Worm (Caenorhabditis elegans): ENCODE measurements around the gene hlh-34.

hlh-34 gene

DNA sequence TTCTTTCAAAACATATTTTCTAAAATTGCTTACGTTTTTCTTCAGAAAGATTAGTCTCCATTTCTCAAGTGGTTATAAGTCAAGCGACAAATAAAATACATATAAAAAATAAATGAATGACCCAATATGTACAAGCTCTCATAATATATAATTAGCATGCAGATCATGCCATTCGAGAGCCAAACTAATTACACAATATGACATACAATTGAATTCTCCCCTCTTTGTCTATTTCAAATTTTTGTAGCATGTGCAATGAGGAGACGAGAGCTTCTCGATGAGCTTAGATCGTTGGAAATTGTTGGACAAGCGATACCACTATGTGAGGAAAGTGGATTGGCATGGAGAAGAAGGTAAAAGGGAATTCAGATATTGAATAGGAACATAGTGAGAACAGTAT is at the start of gene hlh-34:
Gene hlh-34 (minus strand): TSS at position 101 of the 400 bp plus-strand sequence.
- no peak for TF ChIP-seq nhr-111 (GFP tag; optimal IDR thresholded peaks at IDR 0.05)
- TF ChIP-seq dmd-8 (GFP tag; IDR thresholded peaks at IDR 0.05) = no peak
- no peak for TF ChIP-seq T20F7.1 (GFP tag; optimal IDR thresholded peaks at IDR 0.05)
- no peak for TF ChIP-seq T26A8.4 (GFP tag; IDR thresholded peaks at IDR 0.05)
- TF ChIP-seq lin-39 (tag; optimal IDR thresholded peaks at IDR 0.05) = no peak
- no peak for TF ChIP-seq R02D3.7 (tag; optimal IDR thresholded peaks at IDR 0.05)
- TF ChIP-seq skn-1 (tag; optimal IDR thresholded peaks at IDR 0.05) = no peak
- no peak for TF ChIP-seq ceh-82 (tag; optimal IDR thresholded peaks at IDR 0.05)
- TF ChIP-seq zip-11 (GFP tag; IDR thresholded peaks at IDR 0.05) = no peak
- no peak for TF ChIP-seq daf-19 (GFP tag; conservative IDR thresholded peaks at IDR 0.05)
- TF ChIP-seq ceh-20 (GFP tag; IDR thresholded peaks at IDR 0.05) = no peak

DNA sequence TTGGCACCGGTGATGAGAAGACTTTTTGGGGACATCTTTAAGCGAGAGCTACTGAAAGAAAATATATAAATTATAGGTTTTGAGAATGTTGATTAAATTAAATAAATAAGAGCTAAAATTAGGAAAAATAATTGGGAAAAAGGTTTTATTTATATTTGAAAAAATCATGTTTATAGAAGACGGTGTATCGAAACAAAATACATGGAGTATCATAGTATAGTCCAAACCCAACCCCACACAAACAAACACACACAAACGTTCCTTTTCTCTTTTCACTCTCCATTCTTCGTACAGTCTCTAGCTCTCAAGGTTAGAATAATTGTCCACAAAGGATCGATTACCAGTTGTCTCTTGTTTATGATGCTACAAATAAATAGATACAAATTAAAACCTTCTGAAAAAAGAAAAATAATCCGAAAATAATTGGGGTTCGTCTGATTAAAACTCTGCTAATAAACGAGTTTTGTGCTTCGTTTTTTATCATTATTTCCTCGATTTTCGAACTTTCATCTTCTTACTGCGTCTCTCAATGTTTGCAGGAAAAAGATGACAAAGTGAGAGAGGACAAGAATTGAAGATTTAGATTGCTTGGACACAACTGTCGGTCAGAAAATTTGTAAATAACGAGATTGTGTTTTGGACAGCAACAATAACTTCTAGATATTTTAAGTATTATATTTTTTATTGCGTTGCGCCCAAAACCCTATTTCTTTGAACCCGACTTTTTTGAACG is 49.3 kb upstream of the hlh-34 start, which contains the start of gene F20G2.2:
Gene F20G2.2 (minus strand): TSS at position 51 of the 733 bp plus-strand sequence.
- TF ChIP-seq nhr-28 (tag; optimal IDR thresholded peaks at IDR 0.05) (peak; percentile 44), hlh-11 (tag; optimal IDR thresholded peaks at IDR 0.05) (peak; percentile 34), mep-1 (tag; optimal IDR thresholded peaks at IDR 0.05) (peak; percentile 1), gei-8 (GFP tag; optimal IDR thresholded peaks at IDR 0.05) (no peak), dve-1 (tag; optimal IDR thresholded peaks at IDR 0.05; ENCODE audit: insufficient read depth) (peak; percentile 35), lin-29 (GFP tag; IDR thresholded peaks at IDR 0.05) (no peak), dmd-6 (GFP tag; IDR thresholded peaks at IDR 0.05) (peak; percentile 45; the same call in 1 of the 2 replicates), php-3 (GFP tag; IDR thresholded peaks at IDR 0.05) (no peak), Y75B8A.6 (GFP tag; IDR thresholded peaks at IDR 0.05) (no peak), daf-16 (GFP tag; optimal IDR thresholded peaks at IDR 0.05) (peak in 1 of 2 experiments; percentile 2), daf-16 (tag; optimal IDR thresholded peaks at IDR 0.05) (peak; percentile 21)

DNA sequence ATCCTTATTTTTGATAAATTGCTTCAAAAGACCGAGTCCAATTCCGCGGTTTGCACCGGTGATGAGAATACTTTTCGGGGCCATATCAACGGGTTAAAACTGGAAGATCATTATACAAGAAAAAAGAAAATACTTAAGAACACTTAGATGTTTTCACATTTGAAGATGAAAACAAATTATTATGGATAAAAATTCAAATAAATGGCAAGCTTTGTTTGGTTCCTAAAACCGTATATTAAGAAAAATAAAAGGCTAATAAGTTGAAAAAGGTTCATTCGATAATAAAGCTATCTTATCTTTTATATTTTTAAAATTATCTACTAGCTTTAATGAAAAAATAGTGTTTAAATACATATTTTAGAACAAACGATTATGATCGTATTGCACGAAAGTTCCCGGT is 46.3 kb upstream of the hlh-34 start, which contains the start of gene F20G2.1:
Gene F20G2.1 (minus strand): TSS at position 101 of the 400 bp plus-strand sequence.
- TF ChIP-seq nhr-237 (tag; optimal IDR thresholded peaks at IDR 0.05) = no peak
- TF ChIP-seq mxl-3 (GFP tag; optimal IDR thresholded peaks at IDR 0.05) = no peak
- TF ChIP-seq cey-2 (tag; optimal IDR thresholded peaks at IDR 0.05; ENCODE audit: borderline replicate concordance, insufficient read depth) = no peak
- no peak for TF ChIP-seq lim-7 (GFP tag; IDR thresholded peaks at IDR 0.05)
- no peak for TF ChIP-seq nhr-76 (tag; optimal IDR thresholded peaks at IDR 0.05)
- TF ChIP-seq nhr-42 (GFP tag; IDR thresholded peaks at IDR 0.05) = no peak
- no peak for TF ChIP-seq attf-4 (tag; optimal IDR thresholded peaks at IDR 0.05)
- TF ChIP-seq D1046.2 (GFP tag; IDR thresholded peaks at IDR 0.05) = no peak
- TF ChIP-seq unc-39 (tag; optimal IDR thresholded peaks at IDR 0.05) = no peak
- TF ChIP-seq ceh-32 (tag; optimal IDR thresholded peaks at IDR 0.05; ENCODE audit: poor library complexity) = no peak
- no peak for TF ChIP-seq Y48G9A.11 (GFP tag; IDR thresholded peaks at IDR 0.05)
- TF ChIP-seq fos-1 (tag; optimal IDR thresholded peaks at IDR 0.05) = no peak
- TF ChIP-seq fkh-10 (GFP tag; optimal IDR thresholded peaks at IDR 0.05) = no peak
- TF ChIP-seq ctbp-1 (GFP tag; IDR thresholded peaks at IDR 0.05) = no peak
- no peak for TF ChIP-seq ceh-82 (tag; optimal IDR thresholded peaks at IDR 0.05)
- TF ChIP-seq zfp-3 (GFP tag; conservative IDR thresholded peaks at IDR 0.05) = no peak
- TF ChIP-seq aly-2 (tag; optimal IDR thresholded peaks at IDR 0.05) = no peak
- TF ChIP-seq lin-29 (GFP tag; IDR thresholded peaks at IDR 0.05) = no peak
